Fruit fly (Drosophila melanogaster) whole organism, adult: ENCODE measurements around the gene CG2162.
A peak's percentile ranks its signal among the peaks of the same experiment; 100 is the strongest.

Experiments
- CG11617 ChIP-seq: fragments of 200-800 bp; sonication (Bioruptor generic); optimal IDR thresholded peaks from 2 replicates; lab custom pipeline; 2017; ENCODE audit warnings: mild to moderate bottlenecking, missing biosample characterization, missing genetic modification reagents, missing genetic modification characterization
- CG12768 ChIP-seq: fragments of 200-800 bp; sonication (Bioruptor generic); optimal IDR thresholded peaks from 2 replicates; lab custom pipeline; 2017; ENCODE audit warnings: missing biosample characterization, missing genetic modification characterization, mild to moderate bottlenecking, moderate library complexity, missing genetic modification reagents
- CG14711 ChIP-seq: fragments of 200-800 bp; sonication (Bioruptor generic); optimal IDR thresholded peaks from 2 replicates; lab custom pipeline; 2018; ENCODE audit warnings: missing biosample characterization, mild to moderate bottlenecking, missing genetic modification characterization, moderate library complexity
- CG1620 ChIP-seq: fragments of 200-800 bp; sonication (Bioruptor generic); optimal IDR thresholded peaks from 2 replicates; lab custom pipeline; 2016; ENCODE audit warnings: missing biosample characterization, missing genetic modification characterization
- CG33017 ChIP-seq: fragments of 200-800 bp; sonication (Bioruptor generic); optimal IDR thresholded peaks from 2 replicates; lab custom pipeline; 2018; ENCODE audit warnings: missing biosample characterization, mild to moderate bottlenecking, missing genetic modification characterization, moderate library complexity
- CG5204 ChIP-seq: fragments of 200-800 bp; sonication (Bioruptor generic); optimal IDR thresholded peaks from 2 replicates; lab custom pipeline; 2016; ENCODE audit warnings: missing biosample characterization, missing genetic modification characterization
- CG7045 ChIP-seq: fragments of 200-800 bp; sonication (Bioruptor generic); optimal IDR thresholded peaks from 2 replicates; lab custom pipeline; 2017; ENCODE audit warnings: missing biosample characterization, mild to moderate bottlenecking, missing genetic modification characterization
- CG7101 ChIP-seq: fragments of 200-800 bp; sonication (Bioruptor generic); optimal IDR thresholded peaks from 2 replicates; lab custom pipeline; 2018; ENCODE audit warnings: missing biosample characterization, mild to moderate bottlenecking, missing genetic modification characterization, moderate library complexity
- Clk ChIP-seq: fragments of 200-800 bp; sonication (Bioruptor generic); optimal IDR thresholded peaks from 2 replicates; lab custom pipeline; 2017; ENCODE audit warnings: missing biosample characterization, missing genetic modification characterization
- Crg-1 ChIP-seq: fragments of 200-800 bp; sonication (Bioruptor generic); optimal IDR thresholded peaks from 2 replicates; lab custom pipeline; 2016; ENCODE audit warnings: missing biosample characterization, missing genetic modification characterization
- Hr96 ChIP-seq: fragments of 200-800 bp; sonication (Bioruptor generic); optimal IDR thresholded peaks from 2 replicates; lab custom pipeline; 2016; ENCODE audit warnings: missing biosample characterization, missing genetic modification characterization
- Mnt ChIP-seq: fragments of 200-800 bp; sonication (Bioruptor generic); optimal IDR thresholded peaks from 2 replicates; lab custom pipeline; 2016; ENCODE audit warnings: missing biosample characterization, mild to moderate bottlenecking, missing genetic modification characterization
- bab1 ChIP-seq: fragments of 200-800 bp; sonication (Bioruptor generic); optimal IDR thresholded peaks from 3 replicates; lab custom pipeline; 2019; ENCODE audit warnings: missing biosample characterization, mild to moderate bottlenecking, missing genetic modification characterization, moderate library complexity
- cic ChIP-seq: fragments of 200-800 bp; sonication (Bioruptor generic); optimal IDR thresholded peaks from 2 replicates; lab custom pipeline; 2017; ENCODE audit warnings: missing biosample characterization, mild to moderate bottlenecking, missing genetic modification characterization, moderate library complexity
- cnc ChIP-seq, 2 experiments: fragments of >200 bp; optimal IDR thresholded peaks; 2 replicates each; lab custom pipeline; 2017
- kay ChIP-seq: fragments of 200-800 bp; sonication (Bioruptor generic); peaks from one replicate; lab custom pipeline; 2016; ENCODE audit warnings: missing biosample characterization, missing genetic modification characterization, borderline replicate concordance
- ovo ChIP-seq: fragments of 200-800 bp; sonication (Bioruptor generic); optimal IDR thresholded peaks from 2 replicates; lab custom pipeline; 2016; ENCODE audit warnings: missing biosample characterization, missing genetic modification characterization
- pad ChIP-seq: fragments of 200-800 bp; sonication (Bioruptor generic); optimal IDR thresholded peaks from 3 replicates; lab custom pipeline; 2017; ENCODE audit warnings: missing biosample characterization, missing genetic modification characterization, mild to moderate bottlenecking, moderate library complexity, missing genetic modification reagents
- tj ChIP-seq: fragments of 200-800 bp; sonication (Bioruptor generic); optimal IDR thresholded peaks from 3 replicates; lab custom pipeline; 2017; ENCODE audit warnings: missing biosample characterization, mild to moderate bottlenecking, missing genetic modification characterization, moderate library complexity
- toe ChIP-seq: fragments of 200-800 bp; sonication (Bioruptor generic); optimal IDR thresholded peaks from 2 replicates; lab custom pipeline; 2016; ENCODE audit warnings: missing biosample characterization, missing genetic modification characterization

The CG2162 gene

DNA sequence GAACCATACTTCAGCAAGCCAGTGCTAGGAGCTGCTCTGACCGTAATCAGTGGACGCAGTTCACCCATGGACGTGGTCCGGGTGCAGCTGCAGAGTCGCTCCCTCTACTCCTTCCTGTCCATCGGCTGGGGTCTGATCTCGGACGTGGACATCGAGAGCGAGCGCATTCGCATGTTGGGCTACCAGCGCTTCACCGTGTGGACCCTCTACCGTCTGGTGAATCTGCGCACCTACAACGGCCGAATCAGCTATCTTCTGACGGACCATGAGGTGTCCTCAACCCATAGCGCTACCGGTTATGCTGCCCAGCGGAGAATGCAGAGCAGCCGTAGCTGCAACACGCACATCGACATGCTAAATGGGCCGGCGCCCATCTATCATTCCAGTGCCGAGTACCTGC lies 13.7 kb downstream of the CG2162 start:
- no peak for TF ChIP-seq CG14711 (tag; lab: Kevin White, UChicago)
- no peak for TF ChIP-seq Hr96 (GFP tag; lab: Kevin White, UChicago)
- TF ChIP-seq cnc (optimal IDR thresholded peaks at IDR 0.05; lab: Kevin White, UChicago), result no peak
- TF ChIP-seq CG33017 (tag; lab: Kevin White, UChicago), result no peak
- no peak for TF ChIP-seq tj (GFP tag; lab: Kevin White, UChicago)
- no peak for TF ChIP-seq CG5204 (GFP tag; lab: Kevin White, UChicago)
- TF ChIP-seq Clk (GFP tag; lab: Kevin White, UChicago), result no peak
- no peak for TF ChIP-seq CG11617
- TF ChIP-seq CG7045, result no peak
- TF ChIP-seq kay (GFP tag; lab: Kevin White, UChicago), result no peak
- TF ChIP-seq bab1 (GFP tag; lab: Kevin White, UChicago), result no peak
- no peak for TF ChIP-seq CG1620
- no peak for TF ChIP-seq pad (GFP tag; lab: Kevin White, UChicago)
- TF ChIP-seq Crg-1 (GFP tag; lab: Kevin White, UChicago), result no peak
- TF ChIP-seq CG7101, result no peak
- no peak for TF ChIP-seq CG12768 (GFP tag; lab: Kevin White, UChicago)
- TF ChIP-seq Mnt (GFP tag; lab: Kevin White, UChicago), result no peak

DNA sequence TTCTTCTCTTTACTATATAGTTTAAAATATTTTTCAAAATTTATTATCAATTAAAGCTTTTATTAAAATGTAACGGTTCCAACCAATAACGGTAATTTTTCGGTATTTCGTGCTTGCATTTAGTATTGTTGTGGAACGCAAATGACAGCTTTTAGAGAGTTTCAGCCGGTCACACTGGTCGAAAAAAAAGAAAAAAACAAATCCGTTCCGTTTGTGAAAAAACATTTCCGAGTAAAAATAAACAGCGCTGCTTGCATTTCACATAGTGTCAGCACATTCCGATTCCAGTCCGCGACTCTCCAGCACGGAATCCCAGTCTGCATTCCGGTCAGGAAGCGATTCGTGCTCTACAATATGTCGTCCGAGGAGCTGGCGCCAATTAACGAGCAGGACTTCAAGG lies 15.2 kb downstream of the CG2162 start, which contains the start of gene CG32485:
CG32485 (plus strand) TSS at position 139 of the 400 bp plus-strand sequence.
- TF ChIP-seq tj (GFP tag; lab: Kevin White, UChicago) (peak; percentile 86), ovo (GFP tag; lab: Kevin White, UChicago) (peak; percentile 61), cic (GFP tag; lab: Kevin White, UChicago) (peak; percentile 12), CG11617 (peak; percentile 35), CG7101 (no peak)

DNA sequence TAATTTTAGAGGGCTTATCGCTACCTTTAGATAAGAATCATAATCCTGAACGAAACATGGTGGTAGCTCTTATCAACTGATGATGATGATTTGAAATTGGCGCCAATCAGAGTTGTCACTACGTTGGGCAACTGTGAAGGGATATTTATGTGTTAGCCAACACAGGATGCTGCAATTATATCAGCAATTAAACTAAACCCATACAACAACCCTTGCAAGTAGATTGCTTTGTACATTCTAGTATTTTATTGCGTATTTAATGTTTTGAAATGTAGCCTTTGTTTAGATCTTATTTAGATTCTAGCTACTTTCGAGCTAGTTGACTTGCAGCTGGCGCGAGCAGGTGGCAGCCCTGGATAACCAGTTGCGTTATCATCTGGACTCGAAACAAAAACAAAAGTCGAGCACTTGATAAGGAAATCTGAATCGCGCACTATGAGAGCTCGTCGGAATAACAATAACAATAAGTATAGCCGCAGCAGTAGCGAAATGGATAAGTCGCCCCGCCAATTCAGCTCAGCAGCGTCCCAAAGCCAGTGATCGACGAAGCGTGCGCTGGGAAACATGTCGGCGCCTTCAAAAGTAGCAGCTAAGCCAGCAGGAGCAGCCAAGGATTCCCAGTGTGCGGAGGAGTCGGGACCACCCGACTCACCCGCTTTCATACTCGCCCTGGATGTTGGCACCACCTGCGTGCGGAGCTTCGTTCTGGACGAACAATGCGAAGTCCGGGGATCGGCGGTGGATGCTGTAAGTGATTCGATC lies 17.3 kb downstream of the CG2162 start, which contains the start of gene CG1271:
CG1271 (plus strand) TSS at position 405 of the 762 bp plus-strand sequence.
- peak; percentile 57 for TF ChIP-seq CG7045
- peak; percentile 55 for TF ChIP-seq CG12768 (GFP tag; lab: Kevin White, UChicago)
- TF ChIP-seq Hr96 (GFP tag; lab: Kevin White, UChicago), result no peak
- peak; percentile 16 for TF ChIP-seq Clk (GFP tag; lab: Kevin White, UChicago)
- no peak for TF ChIP-seq kay (GFP tag; lab: Kevin White, UChicago)
- peak; percentile 99 for TF ChIP-seq CG14711 (tag; lab: Kevin White, UChicago)
- TF ChIP-seq CG1620, result peak; percentile 75
- peak; percentile 14 for TF ChIP-seq tj (GFP tag; lab: Kevin White, UChicago)
- no peak for TF ChIP-seq cnc (optimal IDR thresholded peaks at IDR 0.05; lab: Kevin White, UChicago)
- peak; percentile 78 for TF ChIP-seq CG11617
- TF ChIP-seq CG5204 (GFP tag; lab: Kevin White, UChicago), result no peak
- TF ChIP-seq toe (GFP tag; lab: Kevin White, UChicago), result no peak
- TF ChIP-seq CG7101, result peak; percentile 71
- peak; percentile 11 for TF ChIP-seq bab1 (GFP tag; lab: Kevin White, UChicago)
- TF ChIP-seq Crg-1 (GFP tag; lab: Kevin White, UChicago), result peak; percentile 81
- TF ChIP-seq pad (GFP tag; lab: Kevin White, UChicago), result peak; percentile 64
- TF ChIP-seq Mnt (GFP tag; lab: Kevin White, UChicago), result peak; percentile 71
- peak; percentile 58 for TF ChIP-seq ovo (GFP tag; lab: Kevin White, UChicago)
- TF ChIP-seq cic (GFP tag; lab: Kevin White, UChicago), result peak; percentile 80
- TF ChIP-seq CG33017 (tag; lab: Kevin White, UChicago), result peak; percentile 70

DNA sequence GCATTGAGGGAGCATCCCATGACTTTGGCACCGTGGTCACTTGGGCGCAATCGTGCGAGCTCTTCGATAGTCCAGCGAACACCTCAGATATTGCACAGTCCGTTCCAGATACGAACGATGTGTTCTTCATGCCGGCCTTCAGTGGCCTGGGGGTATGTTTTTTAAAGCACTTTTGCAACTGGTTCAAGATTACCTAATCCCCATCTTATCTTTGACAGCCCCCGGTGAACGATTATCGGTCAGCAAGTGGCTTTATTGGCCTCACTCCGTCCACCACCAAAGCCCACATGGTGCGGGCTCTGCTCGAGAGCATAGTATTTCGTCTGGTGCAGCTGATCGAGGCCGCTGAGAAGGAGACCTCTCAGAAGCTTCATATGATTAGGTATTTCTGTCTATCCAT lies 19.1 kb downstream of the CG2162 start:
- TF ChIP-seq kay (GFP tag; lab: Kevin White, UChicago) (no peak), cnc (optimal IDR thresholded peaks at IDR 0.05; lab: Kevin White, UChicago) (no peak), CG33017 (tag; lab: Kevin White, UChicago) (no peak)

DNA sequence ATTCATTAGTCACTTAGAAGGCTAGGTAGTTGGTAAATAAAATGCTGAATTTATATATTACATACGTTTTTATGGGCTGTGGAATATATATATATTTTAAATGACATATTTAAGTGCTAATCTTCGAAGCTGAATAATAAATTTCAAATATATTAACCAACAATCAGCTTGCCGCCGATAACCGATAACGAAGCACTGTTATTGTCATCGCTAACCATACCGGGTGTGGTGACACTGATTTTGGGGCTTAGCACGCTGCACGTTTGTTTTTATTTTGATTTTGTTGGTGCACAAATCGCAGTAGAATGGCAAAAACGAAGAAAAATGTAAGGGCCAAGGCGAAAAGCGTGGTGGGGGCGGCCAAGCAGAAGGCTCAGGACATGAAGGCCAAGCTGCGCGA lies 19.9 kb downstream of the CG2162 start, which contains the start of gene CG16753:
CG16753 (plus strand) TSS at position 229 of the 400 bp plus-strand sequence.
- TF ChIP-seq kay (GFP tag; lab: Kevin White, UChicago) (no peak), cic (GFP tag; lab: Kevin White, UChicago) (no peak), CG1620 (no peak), CG33017 (tag; lab: Kevin White, UChicago) (no peak), bab1 (GFP tag; lab: Kevin White, UChicago) (peak; percentile 31), CG14711 (tag; lab: Kevin White, UChicago) (no peak), Clk (GFP tag; lab: Kevin White, UChicago) (no peak), CG7101 (no peak), tj (GFP tag; lab: Kevin White, UChicago) (no peak), Mnt (GFP tag; lab: Kevin White, UChicago) (peak; percentile 59), pad (GFP tag; lab: Kevin White, UChicago) (no peak), CG5204 (GFP tag; lab: Kevin White, UChicago) (no peak), CG12768 (GFP tag; lab: Kevin White, UChicago) (no peak)
